Worm (Caenorhabditis elegans) whole organism, early embryonic: ENCODE data around the gene K01H12.4.

Experiments used
- aly-1 ChIP-seq: sonication (generic microtip); optimal IDR thresholded peaks from 2 replicates; lab custom pipeline; 2016; ENCODE audit warnings: missing genetic modification characterization, missing compliant biosample characterization
- ama-1 ChIP-seq: fragments of 150-350 bp; optimal IDR thresholded peaks from 2 replicates; lab custom pipeline; 2014
- flt-1 ChIP-seq: fragments of 200-800 bp; sonication (Bioruptor generic); IDR thresholded peaks from 2 replicates; pipeline ENCODE4 v1.3.6; 2022; ENCODE audit warnings: missing genetic modification characterization, missing compliant biosample characterization
- sea-1 ChIP-seq: fragments of 200-800 bp; sonication (Bioruptor generic); conservative IDR thresholded peaks from 2 replicates; pipeline ENCODE4 v1.3.6; 2022; ENCODE audit warnings: missing genetic modification characterization, missing compliant biosample characterization
- tbx-37 ChIP-seq: fragments of 200-800 bp; sonication (Bioruptor generic); conservative IDR thresholded peaks from 2 replicates; pipeline ENCODE4 v1.3.6; 2022; ENCODE audit warnings: missing genetic modification reagents, missing genetic modification characterization, missing compliant biosample characterization

DNA sequence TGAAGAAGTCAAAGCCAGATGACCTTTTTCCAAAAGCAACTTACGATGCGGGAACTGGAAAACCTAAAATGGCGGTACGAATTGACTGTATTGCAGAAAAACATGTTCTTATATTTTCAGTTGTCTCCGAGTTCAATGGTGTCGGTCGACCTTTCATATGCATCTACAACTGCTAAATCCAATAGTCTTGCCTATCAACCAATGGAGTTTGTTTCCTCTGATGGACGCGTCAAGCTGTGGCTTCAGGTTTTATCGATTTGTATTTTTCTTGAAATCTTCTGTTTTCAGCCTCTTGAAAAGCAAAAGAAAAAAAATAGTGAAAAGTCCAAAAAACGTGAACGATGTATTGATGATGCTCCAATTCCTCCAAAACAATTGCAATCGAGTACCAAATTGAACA is 1.4 kb downstream of the K01H12.4 start:
- no peak for TF ChIP-seq ama-1 (lab: Kevin White, UChicago)
- TF ChIP-seq sea-1 (GFP tag; lab: Robert Waterston, UW) = no peak
- no peak for TF ChIP-seq tbx-37 (GFP tag; lab: Robert Waterston, UW)
- no peak for TF ChIP-seq flt-1 (GFP tag; lab: Robert Waterston, UW)
- TF ChIP-seq aly-1 (tag; lab: Kevin White, UChicago) = no peak
